Worm (Caenorhabditis elegans) whole organism, late embryonic: ENCODE results near the gene tbx-7.

Experiments used
- C38D4.7 ChIP-seq: fragments of 200-800 bp; sonication (Bioruptor generic); optimal IDR thresholded peaks from 2 replicates; lab custom pipeline; 2018; ENCODE audit warnings: mild to moderate bottlenecking, missing genetic modification characterization, moderate library complexity, missing compliant biosample characterization
- K09A11.1 ChIP-seq: sonication (generic microtip); optimal IDR thresholded peaks from 2 replicates; lab custom pipeline; 2017; ENCODE audit warnings: antibody characterized with exemption, mild to moderate bottlenecking, missing genetic modification characterization, missing compliant biosample characterization; ENCODE audit not compliant: insufficient read depth
- T23F11.4 ChIP-seq: fragments of 200-800 bp; sonication (Bioruptor generic); optimal IDR thresholded peaks from 2 replicates; lab custom pipeline; 2018; ENCODE audit warnings: mild to moderate bottlenecking, missing genetic modification characterization, missing compliant biosample characterization
- Y22D7AL.16 ChIP-seq: sonication (generic microtip); optimal IDR thresholded peaks from 2 replicates; lab custom pipeline; 2016; ENCODE audit warnings: missing genetic modification characterization, missing compliant biosample characterization
- ahr-1 ChIP-seq: sonication (generic microtip); optimal IDR thresholded peaks from 2 replicates; lab custom pipeline; 2016; ENCODE audit warnings: missing genetic modification characterization, missing compliant biosample characterization
- ama-1 ChIP-seq: fragments of 150-350 bp; optimal IDR thresholded peaks from 2 replicates; lab custom pipeline; 2014
- ceh-14 ChIP-seq: sonication (generic microtip); optimal IDR thresholded peaks from 2 replicates; lab custom pipeline; 2016; ENCODE audit warnings: missing genotype, missing genetic modification characterization, missing compliant biosample characterization
- ceh-18 ChIP-seq: sonication (generic microtip); optimal IDR thresholded peaks from 2 replicates; lab custom pipeline; 2016; ENCODE audit warnings: missing genetic modification characterization, missing compliant biosample characterization
- ceh-2 ChIP-seq: sonication (generic microtip); optimal IDR thresholded peaks from 2 replicates; lab custom pipeline; 2016; ENCODE audit warnings: missing genotype, missing genetic modification characterization, missing compliant biosample characterization
- ceh-24 ChIP-seq: sonication (generic microtip); optimal IDR thresholded peaks from 2 replicates; lab custom pipeline; 2016; ENCODE audit warnings: mild to moderate bottlenecking, missing genetic modification characterization, missing compliant biosample characterization
- ceh-30 ChIP-seq: fragments of 150-350 bp; optimal IDR thresholded peaks from 2 replicates; lab custom pipeline; 2014; ENCODE audit warnings: missing biosample characterization, missing genetic modification characterization
- ceh-31 ChIP-seq: sonication (generic microtip); optimal IDR thresholded peaks from 2 replicates; lab custom pipeline; 2016; ENCODE audit warnings: missing genetic modification characterization, missing compliant biosample characterization
- ceh-48 ChIP-seq: sonication (generic microtip); optimal IDR thresholded peaks from 2 replicates; lab custom pipeline; 2016; ENCODE audit warnings: missing genetic modification characterization, inconsistent platforms, missing compliant biosample characterization
- dmd-4 ChIP-seq: sonication (generic microtip); optimal IDR thresholded peaks from 2 replicates; lab custom pipeline; 2016; ENCODE audit warnings: borderline replicate concordance, missing genetic modification characterization, missing compliant biosample characterization
- elt-2 ChIP-seq: sonication (generic microtip); optimal IDR thresholded peaks from 2 replicates; lab custom pipeline; 2016; ENCODE audit warnings: missing genetic modification reagents, missing genetic modification characterization, missing compliant biosample characterization
- elt-4 ChIP-seq: sonication (generic microtip); optimal IDR thresholded peaks from 2 replicates; lab custom pipeline; 2016; ENCODE audit warnings: missing genetic modification characterization, missing compliant biosample characterization
- ets-4 ChIP-seq: sonication (generic microtip); optimal IDR thresholded peaks from 2 replicates; lab custom pipeline; 2016; ENCODE audit warnings: missing genetic modification characterization, missing compliant biosample characterization
- eyg-1 ChIP-seq: sonication (generic microtip); optimal IDR thresholded peaks from 2 replicates; lab custom pipeline; 2016; ENCODE audit warnings: missing genotype, missing genetic modification characterization, missing compliant biosample characterization
- fkh-10 ChIP-seq: fragments of 150-350 bp; optimal IDR thresholded peaks from 2 replicates; lab custom pipeline; 2014; ENCODE audit warnings: missing biosample characterization, missing genetic modification reagents, missing genetic modification characterization
- gmeb-2 ChIP-seq: sonication (generic microtip); optimal IDR thresholded peaks from 2 replicates; lab custom pipeline; 2016; ENCODE audit warnings: missing genetic modification characterization, inconsistent platforms, missing compliant biosample characterization
- hlh-13 ChIP-seq: fragments of 200-800 bp; sonication (Bioruptor generic); optimal IDR thresholded peaks from 2 replicates; lab custom pipeline; 2018; ENCODE audit warnings: mild to moderate bottlenecking, missing genetic modification characterization, missing compliant biosample characterization
- hlh-15 ChIP-seq: sonication (generic microtip); optimal IDR thresholded peaks from 2 replicates; lab custom pipeline; 2016; ENCODE audit warnings: missing genetic modification characterization, missing compliant biosample characterization
- hlh-30 ChIP-seq: sonication (generic microtip); optimal IDR thresholded peaks from 2 replicates; lab custom pipeline; 2017; ENCODE audit warnings: antibody characterized with exemption, missing genetic modification characterization, missing compliant biosample characterization; ENCODE audit not compliant: insufficient read depth
- hlh-6 ChIP-seq: sonication (generic microtip); optimal IDR thresholded peaks from 2 replicates; lab custom pipeline; 2016; ENCODE audit warnings: missing genotype, missing genetic modification characterization, missing compliant biosample characterization
- lim-6 ChIP-seq: sonication (generic microtip); optimal IDR thresholded peaks from 2 replicates; lab custom pipeline; 2016; ENCODE audit warnings: missing genetic modification characterization, missing compliant biosample characterization
- madf-2 ChIP-seq: sonication (generic microtip); optimal IDR thresholded peaks from 2 replicates; lab custom pipeline; 2017; ENCODE audit warnings: missing genetic modification characterization, missing compliant biosample characterization
- mec-3 ChIP-seq: sonication (generic microtip); optimal IDR thresholded peaks from 2 replicates; lab custom pipeline; 2016; ENCODE audit warnings: borderline replicate concordance, missing genetic modification characterization, missing compliant biosample characterization
- nhr-232 ChIP-seq: sonication (generic microtip); optimal IDR thresholded peaks from 2 replicates; lab custom pipeline; 2016; ENCODE audit warnings: missing genetic modification characterization, missing compliant biosample characterization
- odd-2 ChIP-seq: sonication (generic microtip); optimal IDR thresholded peaks from 2 replicates; lab custom pipeline; 2017; ENCODE audit warnings: antibody characterized with exemption, mild to moderate bottlenecking, missing genetic modification characterization, missing compliant biosample characterization
- pax-1 ChIP-seq: fragments of 150-350 bp; optimal IDR thresholded peaks from 2 replicates; lab custom pipeline; 2014; ENCODE audit warnings: missing biosample characterization, missing genetic modification characterization
- pqm-1 ChIP-seq: sonication (generic microtip); optimal IDR thresholded peaks from 2 replicates; lab custom pipeline; 2016; ENCODE audit warnings: missing genetic modification characterization, missing compliant biosample characterization
- sdc-2 ChIP-seq: sonication (generic microtip); optimal IDR thresholded peaks from 2 replicates; lab custom pipeline; 2016; ENCODE audit warnings: missing genotype, missing genetic modification characterization, missing compliant biosample characterization
- sox-2 ChIP-seq: fragments of 200-800 bp; sonication (Bioruptor generic); IDR thresholded peaks from 2 replicates; pipeline ENCODE4 v1.3.6; 2022; ENCODE audit warnings: missing genetic modification reagents, missing genetic modification characterization, missing compliant biosample characterization
- tbx-7 ChIP-seq: sonication (generic microtip); optimal IDR thresholded peaks from 2 replicates; lab custom pipeline; 2016; ENCODE audit warnings: missing genotype, missing genetic modification characterization, missing compliant biosample characterization
- ttx-3 ChIP-seq: sonication (generic microtip); optimal IDR thresholded peaks from 2 replicates; lab custom pipeline; 2016; ENCODE audit warnings: missing genetic modification reagents, missing genetic modification characterization, missing compliant biosample characterization
- unc-42 ChIP-seq: sonication (generic microtip); optimal IDR thresholded peaks from 2 replicates; lab custom pipeline; 2016; ENCODE audit warnings: missing genotype, missing genetic modification characterization, missing compliant biosample characterization
- unc-55 ChIP-seq: sonication (generic microtip); optimal IDR thresholded peaks from 2 replicates; lab custom pipeline; 2017; ENCODE audit warnings: missing biosample characterization, missing genetic modification reagents, missing genetic modification characterization
- unc-86 ChIP-seq: sonication (generic microtip); optimal IDR thresholded peaks from 2 replicates; lab custom pipeline; 2016; ENCODE audit warnings: missing genetic modification characterization, missing compliant biosample characterization
- ztf-16 ChIP-seq: sonication (generic microtip); optimal IDR thresholded peaks from 2 replicates; lab custom pipeline; 2017; ENCODE audit warnings: missing genetic modification characterization, missing compliant biosample characterization

Gene tbx-7

ce11 chrIII:6028432-6028831 is at the start of gene tbx-7:
TSS of gene tbx-7 (minus strand) at chrIII:6028532.
- TF ChIP-seq K09A11.1 (tag; lab: Kevin White, UChicago) (no peak), ztf-16 (tag; lab: Kevin White, UChicago) (no peak), hlh-6 (tag; lab: Kevin White, UChicago) (no peak)

- peak; percentile 75 for TF ChIP-seq ceh-14 (tag; lab: Kevin White, UChicago)
- TF ChIP-seq fkh-10 (GFP tag; lab: Kevin White, UChicago) = no peak
- no peak for TF ChIP-seq sox-2 (GFP tag; lab: Robert Waterston, UW)
- no peak for TF ChIP-seq ceh-30 (tag; lab: Kevin White, UChicago)
- no peak for TF ChIP-seq K09A11.1 (tag; lab: Kevin White, UChicago)
- no peak for TF ChIP-seq gmeb-2 (tag; lab: Kevin White, UChicago)
- TF ChIP-seq eyg-1 = no peak
- no peak for TF ChIP-seq ama-1
- TF ChIP-seq unc-86 (tag; lab: Kevin White, UChicago) = peak; percentile 43
- TF ChIP-seq unc-55 = peak; percentile 14
- no peak for TF ChIP-seq nhr-232 (tag; lab: Kevin White, UChicago)
- TF ChIP-seq ttx-3 (tag; lab: Kevin White, UChicago) = no peak
- no peak for TF ChIP-seq C38D4.7
- no peak for TF ChIP-seq sdc-2 (tag; lab: Kevin White, UChicago)
- TF ChIP-seq ceh-48 = no peak
- no peak for TF ChIP-seq mec-3
- no peak for TF ChIP-seq lim-6 (tag; lab: Kevin White, UChicago)
- TF ChIP-seq madf-2 (tag; lab: Kevin White, UChicago) = no peak
- TF ChIP-seq elt-2 (tag; lab: Kevin White, UChicago) = no peak
- no peak for TF ChIP-seq ceh-18 (tag; lab: Kevin White, UChicago)
- TF ChIP-seq ahr-1 = no peak
- TF ChIP-seq ets-4 (tag; lab: Kevin White, UChicago) = no peak
- no peak for TF ChIP-seq T23F11.4 (GFP tag; lab: Kevin White, UChicago)
- no peak for TF ChIP-seq hlh-13 (GFP tag; lab: Kevin White, UChicago)
- no peak for TF ChIP-seq tbx-7
- no peak for TF ChIP-seq hlh-15 (tag; lab: Kevin White, UChicago)
- TF ChIP-seq dmd-4 (tag; lab: Kevin White, UChicago) = no peak
- TF ChIP-seq ceh-31 (tag; lab: Kevin White, UChicago) = no peak
- no peak for TF ChIP-seq pqm-1 (tag; lab: Kevin White, UChicago)
- TF ChIP-seq unc-42 = peak; percentile 47
- no peak for TF ChIP-seq Y22D7AL.16 (tag; lab: Kevin White, UChicago)
- no peak for TF ChIP-seq hlh-30 (tag; lab: Kevin White, UChicago)
These were observed 49.6 kb upstream of the tbx-7 start for ce11 chrIII:6077973-6078372.

ce11 chrIII:6073673-6074331 is 45.5 kb upstream of the tbx-7 start:
- TF ChIP-seq unc-42 (peak; percentile 60), ceh-2 (tag; lab: Kevin White, UChicago) (no peak), odd-2 (tag; lab: Kevin White, UChicago) (no peak), ceh-24 (tag; lab: Kevin White, UChicago) (no peak), ceh-18 (tag; lab: Kevin White, UChicago) (no peak), elt-4 (tag; lab: Kevin White, UChicago) (no peak)
- TF ChIP-seq, all 69 proteins: peak for 1

- TF ChIP-seq madf-2 (tag; lab: Kevin White, UChicago) = no peak
- TF ChIP-seq pax-1 (tag; lab: Kevin White, UChicago) = peak; percentile 72
- TF ChIP-seq, all 69 proteins: peak for 1
These were observed 44.6 kb upstream of the tbx-7 start for ce11 chrIII:6072937-6073336.
